Worm (Caenorhabditis elegans) whole organism, L4 larva: ENCODE results near the gene cnep-1.
A peak's percentile ranks its signal among the peaks of the same experiment; 100 is the strongest.

Experiments used
- F10B5.3 ChIP-seq: sonication (generic microtip); optimal IDR thresholded peaks from 2 replicates; lab custom pipeline; 2016; ENCODE audit warnings: mild to moderate bottlenecking, missing genetic modification characterization, missing compliant biosample characterization
- F37D6.2 ChIP-seq: sonication (generic microtip); optimal IDR thresholded peaks from 2 replicates; lab custom pipeline; 2016; ENCODE audit warnings: mild to moderate bottlenecking, missing genetic modification characterization, missing compliant biosample characterization
- F44E2.7 ChIP-seq: fragments of 200-800 bp; sonication (Bioruptor generic); IDR thresholded peaks from 2 replicates; pipeline ENCODE4 v2.1.2; 2022; ENCODE audit warnings: missing genetic modification characterization, missing compliant biosample characterization
- F49E8.2 ChIP-seq: sonication (generic microtip); optimal IDR thresholded peaks from 2 replicates; lab custom pipeline; 2016; ENCODE audit warnings: missing compliant biosample characterization, mild to moderate bottlenecking, missing genetic modification characterization, borderline replicate concordance
- Y105C5A.15 ChIP-seq: fragments of 200-800 bp; sonication (Bioruptor generic); IDR thresholded peaks from 2 replicates; pipeline ENCODE4 v1.3.6; 2022; ENCODE audit warnings: missing genetic modification characterization, missing compliant biosample characterization
- Y48G9A.11 ChIP-seq: fragments of 200-800 bp; sonication (Bioruptor generic); IDR thresholded peaks from 2 replicates; pipeline ENCODE4 v1.3.6; 2022; ENCODE audit warnings: missing genetic modification reagents, missing genetic modification characterization, missing compliant biosample characterization
- Y5F2A.4 ChIP-seq: fragments of 200-800 bp; sonication (Bioruptor generic); optimal IDR thresholded peaks from 2 replicates; lab custom pipeline; 2018; ENCODE audit warnings: mild to moderate bottlenecking, missing genetic modification characterization, missing compliant biosample characterization
- ZK546.5 ChIP-seq, 2 experiments: sonication (generic microtip); optimal IDR thresholded peaks; 2 replicates each; lab custom pipeline; 2017; ENCODE audit warnings: missing biosample characterization in 2 of 2, missing genetic modification characterization in 2 of 2
- aha-1 ChIP-seq: fragments of 150-350 bp; peaks from one replicate; lab custom pipeline; 2014; ENCODE audit warnings: missing biosample characterization, missing genetic modification characterization
- ama-1 ChIP-seq: fragments of 150-350 bp; optimal IDR thresholded peaks from 2 replicates; lab custom pipeline; 2014; ENCODE audit warnings: inconsistent platforms, mixed read lengths
- arid-1 ChIP-seq: fragments of 200-800 bp; sonication (Bioruptor generic); conservative IDR thresholded peaks from 2 replicates; pipeline ENCODE4 v1.3.6; 2022; ENCODE audit warnings: missing genetic modification reagents, missing genetic modification characterization, missing compliant biosample characterization
- ceh-32 ChIP-seq: sonication (generic microtip); optimal IDR thresholded peaks from 2 replicates; lab custom pipeline; 2016; ENCODE audit warnings: mild to moderate bottlenecking, missing genetic modification characterization, missing compliant biosample characterization; ENCODE audit not compliant: poor library complexity
- ceh-44 ChIP-seq: fragments of 200-800 bp; sonication (Bioruptor generic); IDR thresholded peaks from 2 replicates; pipeline ENCODE4 v1.3.6; 2022; ENCODE audit warnings: missing genetic modification reagents, missing genetic modification characterization, missing compliant biosample characterization
- ceh-62 ChIP-seq: sonication (generic microtip); optimal IDR thresholded peaks from 2 replicates; lab custom pipeline; 2017; ENCODE audit warnings: missing biosample characterization, missing genetic modification characterization
- cey-2 ChIP-seq: sonication (generic microtip); optimal IDR thresholded peaks from 3 replicates; lab custom pipeline; 2017; ENCODE audit warnings: missing genetic modification characterization, mild to moderate bottlenecking, missing compliant biosample characterization, antibody characterized with exemption, borderline replicate concordance; ENCODE audit not compliant: insufficient read depth
- ctbp-1 ChIP-seq: fragments of 200-800 bp; sonication (Bioruptor generic); IDR thresholded peaks from 2 replicates; pipeline ENCODE4 v1.3.6; 2022; ENCODE audit warnings: missing genetic modification reagents, missing genetic modification characterization, missing compliant biosample characterization
- daf-16 ChIP-seq, 3 experiments: sonication (generic microtip); optimal IDR thresholded peaks; 2 replicates each; lab custom pipeline; 2016 to 2017; ENCODE audit warnings: missing genetic modification characterization in 3 of 3, missing genetic modification reagents in 3 of 3, mild to moderate bottlenecking in 2 of 3, missing compliant biosample characterization in 2 of 3, missing biosample characterization in 1 of 3, moderate library complexity in 1 of 3
- daf-8 ChIP-seq: fragments of 200-800 bp; sonication (Bioruptor generic); IDR thresholded peaks from 2 replicates; pipeline ENCODE4 v1.3.6; 2022; ENCODE audit warnings: missing genetic modification characterization, missing compliant biosample characterization
- dmd-8 ChIP-seq: fragments of 200-800 bp; sonication (Bioruptor generic); IDR thresholded peaks from 2 replicates; pipeline ENCODE4 v1.3.6; 2022; ENCODE audit warnings: missing genetic modification characterization, missing compliant biosample characterization
- duxl-1 ChIP-seq: sonication (generic microtip); optimal IDR thresholded peaks from 2 replicates; lab custom pipeline; 2016; ENCODE audit warnings: mild to moderate bottlenecking, missing genetic modification characterization, moderate library complexity, missing compliant biosample characterization; ENCODE audit not compliant: poor library complexity
- dve-1 ChIP-seq: sonication (generic microtip); optimal IDR thresholded peaks from 2 replicates; lab custom pipeline; 2017; ENCODE audit warnings: antibody characterized with exemption, mild to moderate bottlenecking, missing genetic modification characterization, missing compliant biosample characterization; ENCODE audit not compliant: insufficient read depth
- egl-27 ChIP-seq: sonication (generic microtip); optimal IDR thresholded peaks from 3 replicates; lab custom pipeline; 2017; ENCODE audit warnings: missing biosample characterization, missing genetic modification reagents, missing genetic modification characterization
- egl-43 ChIP-seq: fragments of 200-800 bp; sonication (Bioruptor generic); IDR thresholded peaks from 2 replicates; pipeline ENCODE4 v1.3.6; 2022; ENCODE audit warnings: missing genetic modification reagents, missing genetic modification characterization, missing compliant biosample characterization
- jun-1 ChIP-seq: fragments of 150-350 bp; optimal IDR thresholded peaks from 2 replicates; lab custom pipeline; 2014; ENCODE audit warnings: missing biosample characterization, missing genetic modification reagents, missing genetic modification characterization
- lin-13 ChIP-seq: fragments of 150-350 bp; optimal IDR thresholded peaks from 2 replicates; lab custom pipeline; 2014; ENCODE audit warnings: missing biosample characterization, missing genetic modification reagents, missing genetic modification characterization
- lin-15B ChIP-seq: fragments of 150-350 bp; sonication (generic microtip); optimal IDR thresholded peaks from 3 replicates; lab custom pipeline; 2014; ENCODE audit warnings: missing biosample characterization, missing genetic modification characterization
- lin-29 ChIP-seq: fragments of 200-800 bp; sonication (Bioruptor generic); IDR thresholded peaks from 2 replicates; pipeline ENCODE4 v1.3.6; 2022; ENCODE audit warnings: missing genetic modification reagents, missing genetic modification characterization, missing compliant biosample characterization
- lin-38 ChIP-seq: fragments of 200-800 bp; sonication (Bioruptor generic); IDR thresholded peaks from 2 replicates; pipeline ENCODE4 v1.3.6; 2022; ENCODE audit warnings: missing genetic modification reagents, missing genetic modification characterization, missing compliant biosample characterization
- lin-39 ChIP-seq: fragments of 150-350 bp; optimal IDR thresholded peaks from 2 replicates; lab custom pipeline; 2014; ENCODE audit warnings: missing biosample characterization, missing genetic modification reagents, missing genetic modification characterization
- lir-3 ChIP-seq: sonication (generic microtip); optimal IDR thresholded peaks from 2 replicates; lab custom pipeline; 2016; ENCODE audit warnings: mild to moderate bottlenecking, missing genetic modification characterization, missing compliant biosample characterization
- madf-5 ChIP-seq, 2 experiments: fragments of 200-800 bp; sonication (Bioruptor generic); IDR thresholded peaks; 2 replicates each; pipeline ENCODE4 v1.3.6; 2022; ENCODE audit warnings: missing compliant biosample characterization in 2 of 2, missing genetic modification characterization in 2 of 2
- madf-9 ChIP-seq: fragments of 200-800 bp; sonication (Bioruptor generic); conservative IDR thresholded peaks from 2 replicates; pipeline ENCODE4 v1.3.6; 2022; ENCODE audit warnings: missing genetic modification reagents, missing genetic modification characterization, missing compliant biosample characterization
- mdt-29 ChIP-seq: fragments of 200-800 bp; sonication (Bioruptor generic); IDR thresholded peaks from 2 replicates; pipeline ENCODE4 v1.3.6; 2022; ENCODE audit warnings: missing genetic modification reagents, missing genetic modification characterization, missing compliant biosample characterization
- mep-1 ChIP-seq: fragments of 150-350 bp; sonication (generic microtip); optimal IDR thresholded peaks from 3 replicates; lab custom pipeline; 2014; ENCODE audit warnings: missing biosample characterization, missing genetic modification characterization
- nhr-237 ChIP-seq: sonication (generic microtip); optimal IDR thresholded peaks from 2 replicates; lab custom pipeline; 2017; ENCODE audit warnings: missing biosample characterization, missing genetic modification characterization
- nhr-25 ChIP-seq: sonication (generic microtip); optimal IDR thresholded peaks from 2 replicates; lab custom pipeline; 2017; ENCODE audit warnings: missing genetic modification characterization, mild to moderate bottlenecking, missing compliant biosample characterization, antibody characterized with exemption, moderate library complexity, borderline replicate concordance; ENCODE audit not compliant: insufficient read depth
- nhr-28 ChIP-seq: fragments of 150-350 bp; optimal IDR thresholded peaks from 2 replicates; lab custom pipeline; 2014; ENCODE audit warnings: missing biosample characterization, missing genetic modification characterization
- nhr-42 ChIP-seq: fragments of 200-800 bp; sonication (Bioruptor generic); IDR thresholded peaks from 2 replicates; pipeline ENCODE4 v1.3.6; 2022; ENCODE audit warnings: missing genetic modification characterization, missing compliant biosample characterization
- nhr-6 ChIP-seq: fragments of 150-350 bp; optimal IDR thresholded peaks from 2 replicates; lab custom pipeline; 2014; ENCODE audit warnings: missing biosample characterization, missing genetic modification characterization
- nhr-77 ChIP-seq: fragments of 150-350 bp; optimal IDR thresholded peaks from 2 replicates; lab custom pipeline; 2014; ENCODE audit warnings: missing biosample characterization, missing genetic modification characterization
- php-3 ChIP-seq: fragments of 200-800 bp; sonication (Bioruptor generic); IDR thresholded peaks from 2 replicates; pipeline ENCODE4 v1.3.6; 2022; ENCODE audit warnings: missing genetic modification reagents, missing genetic modification characterization, missing compliant biosample characterization
- pqm-1 ChIP-seq: sonication (generic microtip); optimal IDR thresholded peaks from 2 replicates; lab custom pipeline; 2017; ENCODE audit warnings: missing biosample characterization, missing genetic modification characterization
- rbr-2 ChIP-seq: sonication (generic microtip); optimal IDR thresholded peaks from 2 replicates; lab custom pipeline; 2016; ENCODE audit warnings: missing genotype, missing genetic modification characterization, missing compliant biosample characterization
- sdz-12 ChIP-seq: fragments of 200-800 bp; sonication (Bioruptor generic); optimal IDR thresholded peaks from 2 replicates; lab custom pipeline; 2018; ENCODE audit warnings: mild to moderate bottlenecking, missing genetic modification characterization, missing compliant biosample characterization
- skn-1 ChIP-seq: fragments of 150-350 bp; optimal IDR thresholded peaks from 2 replicates; lab custom pipeline; 2014; ENCODE audit warnings: missing biosample characterization, missing genetic modification characterization
- spr-1 ChIP-seq: sonication (generic microtip); optimal IDR thresholded peaks from 2 replicates; lab custom pipeline; 2016; ENCODE audit warnings: mild to moderate bottlenecking, missing genetic modification characterization, missing compliant biosample characterization
- vab-7 ChIP-seq: fragments of 200-800 bp; sonication (Bioruptor generic); IDR thresholded peaks from 2 replicates; pipeline ENCODE4 v1.3.6; 2022; ENCODE audit warnings: missing genetic modification reagents, missing genetic modification characterization, missing compliant biosample characterization
- zfp-2 ChIP-seq: sonication (generic microtip); optimal IDR thresholded peaks from 2 replicates; lab custom pipeline; 2016; ENCODE audit warnings: mild to moderate bottlenecking, missing genetic modification characterization, missing compliant biosample characterization
- zip-11 ChIP-seq: fragments of 200-800 bp; sonication (Bioruptor generic); IDR thresholded peaks from 2 replicates; pipeline ENCODE4 v1.3.6; 2022; ENCODE audit warnings: missing genetic modification characterization, missing compliant biosample characterization
- zip-2 ChIP-seq: fragments of 150-350 bp; optimal IDR thresholded peaks from 2 replicates; lab custom pipeline; 2014; ENCODE audit warnings: missing biosample characterization, missing genetic modification characterization
- ztf-11 ChIP-seq: fragments of 150-350 bp; optimal IDR thresholded peaks from 2 replicates; lab custom pipeline; 2014; ENCODE audit warnings: missing biosample characterization, missing genetic modification characterization

The cnep-1 gene

DNA sequence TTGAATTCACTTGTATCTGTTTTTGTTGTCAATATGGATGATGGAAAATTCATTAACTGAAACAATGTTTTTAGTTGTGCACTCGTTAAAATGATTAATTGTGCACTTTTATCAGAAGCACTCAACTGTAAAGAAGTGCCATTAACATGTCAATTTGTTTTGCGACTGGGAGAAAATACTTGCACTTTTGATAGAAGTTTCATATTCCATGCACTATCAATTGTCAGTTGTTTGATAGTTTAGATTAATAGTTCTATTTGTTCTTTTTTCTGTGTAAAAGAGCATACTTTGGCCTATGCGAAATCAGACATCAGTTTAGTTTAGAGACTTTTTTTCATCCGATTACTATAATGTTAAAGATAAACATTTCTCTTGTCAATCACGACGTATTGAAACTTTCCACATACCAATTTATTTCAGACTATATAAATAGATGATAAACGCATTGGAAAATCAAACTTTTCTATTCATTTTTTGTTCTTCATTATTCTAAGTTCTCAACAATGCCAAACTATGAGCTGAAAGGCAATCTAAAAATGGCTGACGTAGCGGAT lies 20.1 kb upstream of the cnep-1 start, which contains the start of gene C30G12.2 (continued):
- TF ChIP-seq zip-11 (GFP tag; lab: Robert Waterston, UW) (no peak), Y105C5A.15 (GFP tag; lab: Robert Waterston, UW) (no peak), daf-8 (GFP tag; lab: Robert Waterston, UW) (no peak), ztf-11 (tag; lab: Kevin White, UChicago) (no peak), egl-27 (tag; lab: Kevin White, UChicago) (no peak), lin-29 (no peak), ceh-44 (no peak), madf-9 (no peak), nhr-237 (tag; lab: Kevin White, UChicago) (no peak), skn-1 (tag; lab: Kevin White, UChicago) (no peak), lin-13 (no peak), vab-7 (GFP tag; lab: Robert Waterston, UW) (no peak), lir-3 (tag; lab: Kevin White, UChicago) (no peak), aha-1 (tag; lab: Kevin White, UChicago) (peak; percentile 36), dmd-8 (no peak), spr-1 (no peak), nhr-28 (tag; lab: Kevin White, UChicago) (peak; percentile 58), rbr-2 (tag; lab: Kevin White, UChicago) (no peak), duxl-1 (no peak), egl-43 (no peak), ceh-32 (tag; lab: Kevin White, UChicago) (no peak), sdz-12 (no peak), F49E8.2 (no peak), ZK546.5 (tag; optimal IDR thresholded peaks at IDR 0.05; lab: Kevin White, UChicago) (no peak), F44E2.7 (GFP tag; lab: Robert Waterston, UW) (no peak), madf-5 (GFP tag; IDR thresholded peaks at IDR 0.05; lab: Robert Waterston, UW) (no peak), arid-1 (GFP tag; lab: Robert Waterston, UW) (no peak), lin-15B (tag; lab: Kevin White, UChicago) (no peak), ceh-62 (no peak), mdt-29 (GFP tag; lab: Robert Waterston, UW) (0 out of 2 replicates have a peak, but pooled peaks have one; percentile 13), Y5F2A.4 (GFP tag; lab: Kevin White, UChicago) (no peak), jun-1 (tag; lab: Kevin White, UChicago) (no peak), zfp-2 (no peak), lin-38 (no peak), F37D6.2 (tag; lab: Kevin White, UChicago) (no peak), ama-1 (no peak), Y48G9A.11 (no peak), daf-16 (GFP tag; optimal IDR thresholded peaks at IDR 0.05; lab: Kevin White, UChicago) (peak in 1 of 2 experiments; percentile 92), daf-16 (tag; optimal IDR thresholded peaks at IDR 0.05; lab: Kevin White, UChicago) (peak; percentile 90), php-3 (GFP tag; lab: Robert Waterston, UW) (peak; percentile 94), ctbp-1 (GFP tag; lab: Robert Waterston, UW) (no peak), nhr-25 (tag; lab: Kevin White, UChicago) (no peak), zip-2 (tag; lab: Kevin White, UChicago) (no peak), lin-39 (tag; lab: Kevin White, UChicago) (no peak), F10B5.3 (tag; lab: Kevin White, UChicago) (no peak), nhr-42 (GFP tag; lab: Robert Waterston, UW) (no peak), cey-2 (tag; lab: Kevin White, UChicago) (no peak), dve-1 (peak; percentile 90), nhr-77 (tag; lab: Kevin White, UChicago) (no peak), pqm-1 (tag; lab: Kevin White, UChicago) (peak; percentile 65), nhr-6 (tag; lab: Kevin White, UChicago) (no peak), mep-1 (tag; lab: Kevin White, UChicago) (no peak)
